Fruit fly (Drosophila melanogaster): ENCODE data around the gene CG6179.

- TF ChIP-seq Dll (optimal IDR thresholded peaks at IDR 0.05) (no peak), psq (optimal IDR thresholded peaks at IDR 0.05) (no peak), pan (optimal IDR thresholded peaks at IDR 0.05) (no peak)
These were observed 20.1 kb downstream of the CG6179 start, which contains the start of gene CG34328 for dm6 chrX:18399965-18400364.

Measured in whole organism.